Fruit fly (Drosophila melanogaster) whole organism, prepupa: ENCODE measurements around the gene DPCoAC.

Experiments
- Blimp-1 ChIP-seq: fragments of 200-800 bp; sonication (Bioruptor generic); optimal IDR thresholded peaks from 3 replicates; lab custom pipeline; 2017; ENCODE audit warnings: missing biosample characterization, missing genetic modification characterization, mild to moderate bottlenecking, moderate library complexity, missing genetic modification reagents
- CG11294 ChIP-seq: fragments of 200-800 bp; sonication (Bioruptor generic); IDR thresholded peaks from 2 replicates; pipeline ENCODE4 v1.3.6; 2022; ENCODE audit warnings: missing biosample characterization, missing genetic modification characterization
- CG11762 ChIP-seq: fragments of 200-800 bp; sonication (Bioruptor generic); optimal IDR thresholded peaks from 3 replicates; lab custom pipeline; 2016; ENCODE audit warnings: missing biosample characterization, missing genetic modification characterization; ENCODE audit not compliant: insufficient read depth
- CG15336 ChIP-seq: fragments of 200-800 bp; sonication (Bioruptor generic); IDR thresholded peaks from 2 replicates; pipeline ENCODE4 v1.3.6; 2022; ENCODE audit warnings: missing biosample characterization, missing genetic modification characterization
- CG1621 ChIP-seq: fragments of 200-800 bp; sonication (Bioruptor generic); optimal IDR thresholded peaks from 3 replicates; lab custom pipeline; 2018; ENCODE audit warnings: missing biosample characterization, mild to moderate bottlenecking, missing genetic modification characterization
- CG3032 ChIP-seq: fragments of 200-800 bp; optimal IDR thresholded peaks from 2 replicates; lab custom pipeline; 2019; ENCODE audit warnings: missing biosample characterization, mild to moderate bottlenecking, missing genetic modification characterization, moderate library complexity
- CG31627 ChIP-seq: fragments of 200-800 bp; sonication (Bioruptor generic); optimal IDR thresholded peaks from 3 replicates; lab custom pipeline; 2016; ENCODE audit warnings: missing biosample characterization, missing genetic modification characterization
- CG34406 ChIP-seq: fragments of 200-800 bp; sonication (Bioruptor generic); optimal IDR thresholded peaks from 3 replicates; lab custom pipeline; 2016; ENCODE audit warnings: missing biosample characterization, missing genetic modification characterization
- CG3919 ChIP-seq: fragments of 200-800 bp; sonication (Bioruptor generic); optimal IDR thresholded peaks from 3 replicates; lab custom pipeline; 2016; ENCODE audit warnings: missing biosample characterization, missing genetic modification characterization
- CG6276 ChIP-seq: fragments of 200-800 bp; sonication (Bioruptor generic); optimal IDR thresholded peaks from 2 replicates; lab custom pipeline; 2017; ENCODE audit warnings: missing biosample characterization, mild to moderate bottlenecking, missing genetic modification characterization
- CG6792 ChIP-seq: fragments of 200-800 bp; sonication (Bioruptor generic); optimal IDR thresholded peaks from 3 replicates; lab custom pipeline; 2016; ENCODE audit warnings: missing biosample characterization, missing genetic modification characterization
- CG6808 ChIP-seq: fragments of 200-800 bp; sonication (Bioruptor generic); optimal IDR thresholded peaks from 3 replicates; lab custom pipeline; 2017; ENCODE audit warnings: missing biosample characterization, missing genetic modification characterization, mild to moderate bottlenecking, moderate library complexity, missing genetic modification reagents
- CG6854 ChIP-seq: fragments of 200-800 bp; sonication (Bioruptor generic); optimal IDR thresholded peaks from 2 replicates; lab custom pipeline; 2017; ENCODE audit warnings: missing biosample characterization, mild to moderate bottlenecking, missing genetic modification characterization
- CG7368 ChIP-seq: fragments of 200-800 bp; sonication (Bioruptor generic); optimal IDR thresholded peaks from 3 replicates; lab custom pipeline; 2016; ENCODE audit warnings: missing biosample characterization, missing genetic modification characterization
- CG8119 ChIP-seq: fragments of 200-800 bp; sonication (Bioruptor generic); IDR thresholded peaks from 3 replicates; pipeline ENCODE4 v1.3.6; 2022; ENCODE audit warnings: missing biosample characterization, missing genetic modification characterization
- CG8632 ChIP-seq: fragments of 200-800 bp; sonication (Bioruptor generic); optimal IDR thresholded peaks from 3 replicates; lab custom pipeline; 2016; ENCODE audit warnings: missing biosample characterization, missing genetic modification characterization
- CG9139 ChIP-seq: fragments of 200-800 bp; sonication (Bioruptor generic); optimal IDR thresholded peaks from 3 replicates; lab custom pipeline; 2017; ENCODE audit warnings: missing biosample characterization, mild to moderate bottlenecking, missing genetic modification characterization
- Eip75B ChIP-seq: fragments of 200-800 bp; sonication (Bioruptor generic); optimal IDR thresholded peaks from 3 replicates; lab custom pipeline; 2016; ENCODE audit warnings: missing biosample characterization, missing genetic modification characterization
- Eip78C ChIP-seq: fragments of 200-800 bp; sonication (Bioruptor generic); peaks from one replicate; lab custom pipeline; 2016; ENCODE audit warnings: missing biosample characterization, missing genetic modification characterization
- Ets21C ChIP-seq: fragments of 200-800 bp; sonication (Bioruptor generic); optimal IDR thresholded peaks from 3 replicates; lab custom pipeline; 2016; ENCODE audit warnings: missing biosample characterization, missing genetic modification characterization
- Gug ChIP-seq: fragments of 200-800 bp; sonication (Bioruptor generic); IDR thresholded peaks from 2 replicates; pipeline ENCODE4 v1.3.6; 2022; ENCODE audit warnings: missing biosample characterization, missing genetic modification characterization
- Hr39 ChIP-seq: fragments of 200-800 bp; sonication (Bioruptor generic); optimal IDR thresholded peaks from 2 replicates; lab custom pipeline; 2016; ENCODE audit warnings: missing biosample characterization, missing genetic modification characterization
- Lpt ChIP-seq: fragments of 200-800 bp; sonication (Bioruptor generic); optimal IDR thresholded peaks from 3 replicates; lab custom pipeline; 2016; ENCODE audit warnings: missing biosample characterization, missing genetic modification characterization
- Smox ChIP-seq: fragments of 200-800 bp; sonication (Bioruptor generic); optimal IDR thresholded peaks from 3 replicates; lab custom pipeline; 2016; ENCODE audit warnings: missing biosample characterization, missing genetic modification characterization
- Sox102F ChIP-seq: fragments of 200-800 bp; sonication (Bioruptor generic); optimal IDR thresholded peaks from 2 replicates; lab custom pipeline; 2016; ENCODE audit warnings: missing biosample characterization, mild to moderate bottlenecking, missing genetic modification characterization
- Sox14 ChIP-seq: fragments of 200-800 bp; sonication (Bioruptor generic); optimal IDR thresholded peaks from 3 replicates; lab custom pipeline; 2016; ENCODE audit warnings: missing biosample characterization, missing genetic modification characterization
- Sox15 ChIP-seq: fragments of 200-800 bp; sonication (Bioruptor generic); optimal IDR thresholded peaks from 3 replicates; lab custom pipeline; 2016; ENCODE audit warnings: missing biosample characterization, missing genetic modification characterization
- achi ChIP-seq: fragments of 200-800 bp; sonication (Bioruptor generic); optimal IDR thresholded peaks from 3 replicates; lab custom pipeline; 2016; ENCODE audit warnings: missing biosample characterization, missing genetic modification characterization
- cyc ChIP-seq: fragments of 200-800 bp; sonication (Bioruptor generic); optimal IDR thresholded peaks from 3 replicates; lab custom pipeline; 2016; ENCODE audit warnings: missing biosample characterization, missing genetic modification characterization
- dsx ChIP-seq: fragments of 200-800 bp; optimal IDR thresholded peaks from 3 replicates; lab custom pipeline; 2019; ENCODE audit warnings: missing biosample characterization, mild to moderate bottlenecking, missing genetic modification characterization, moderate library complexity; ENCODE audit not compliant: poor library complexity, severe bottlenecking
- eg ChIP-seq: fragments of 200-800 bp; sonication (Bioruptor generic); IDR thresholded peaks from 3 replicates; pipeline ENCODE4 v1.3.6; 2022; ENCODE audit warnings: missing biosample characterization, missing genetic modification characterization
- esn ChIP-seq: fragments of 200-800 bp; sonication (Bioruptor generic); optimal IDR thresholded peaks from 2 replicates; lab custom pipeline; 2016; ENCODE audit warnings: missing biosample characterization, mild to moderate bottlenecking, missing genetic modification characterization, moderate library complexity
- fkh ChIP-seq: fragments of 200-800 bp; sonication (Bioruptor generic); optimal IDR thresholded peaks from 3 replicates; lab custom pipeline; 2017; ENCODE audit warnings: missing biosample characterization, mild to moderate bottlenecking, missing genetic modification characterization, moderate library complexity
- pdm3 ChIP-seq: fragments of 200-800 bp; sonication (Bioruptor generic); optimal IDR thresholded peaks from 3 replicates; lab custom pipeline; 2016; ENCODE audit warnings: missing biosample characterization, missing genetic modification characterization
- salr ChIP-seq, 2 experiments: fragments of 200-800 bp; sonication (Bioruptor generic); optimal IDR thresholded peaks; 3 replicates each; lab custom pipeline; 2016 to 2018; ENCODE audit warnings: missing biosample characterization in 2 of 2, missing genetic modification characterization in 2 of 2, mild to moderate bottlenecking in 1 of 2
- svp ChIP-seq: fragments of 200-800 bp; sonication (Bioruptor generic); peaks from one replicate; lab custom pipeline; 2016; ENCODE audit warnings: missing biosample characterization, missing genetic modification characterization
- topi ChIP-seq: fragments of 200-800 bp; sonication (Bioruptor generic); optimal IDR thresholded peaks from 3 replicates; lab custom pipeline; 2016; ENCODE audit warnings: missing biosample characterization, missing genetic modification characterization
- vri ChIP-seq: fragments of 200-800 bp; sonication (Bioruptor generic); optimal IDR thresholded peaks from 3 replicates; lab custom pipeline; 2016; ENCODE audit warnings: missing biosample characterization, mild to moderate bottlenecking, missing genetic modification characterization

DPCoAC gene

DNA sequence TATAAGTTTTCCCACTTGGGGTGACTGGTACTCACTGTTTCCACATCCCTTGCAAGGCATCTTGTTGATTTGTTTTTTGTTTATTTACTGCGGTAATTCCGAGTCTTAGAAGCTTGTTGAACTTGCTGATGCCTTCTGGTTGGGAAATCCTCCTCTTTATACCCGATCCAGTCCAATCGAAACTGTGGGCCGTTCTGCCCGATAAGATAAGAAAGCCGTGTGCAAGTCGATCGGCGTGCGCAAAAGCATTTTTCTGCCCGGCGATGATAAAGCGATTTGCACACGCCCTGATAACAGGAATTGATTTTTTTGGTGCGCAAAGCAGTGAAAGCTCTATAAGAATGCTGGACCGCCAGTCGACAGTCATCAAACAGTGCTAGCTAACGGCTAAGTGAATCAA, 22.9 kb downstream of the DPCoAC start, which contains the start of the genes MtnE and MtnD:
Gene MtnE, minus strand, starts transcription at position 130 of the 400 bp plus-strand sequence.
Gene MtnD, plus strand, starts transcription at position 388 of the 400 bp plus-strand sequence.
- TF ChIP-seq CG3919 (GFP tag; lab: Kevin White, UChicago) (peak; percentile 16), Hr39 (GFP tag; lab: Kevin White, UChicago) (no peak), Ets21C (GFP tag; lab: Kevin White, UChicago) (no peak), CG31627 (no peak), CG9139 (GFP tag; lab: Kevin White, UChicago) (no peak), CG3032 (no peak), CG11294 (no peak), topi (GFP tag; lab: Kevin White, UChicago) (no peak), pdm3 (GFP tag; lab: Kevin White, UChicago) (no peak), eg (GFP tag; lab: Robert Waterston, UW) (no peak), Eip78C (peak; percentile 69), cyc (GFP tag; lab: Kevin White, UChicago) (no peak), CG6276 (no peak), CG6854 (GFP tag; lab: Kevin White, UChicago) (no peak), CG7368 (GFP tag; lab: Kevin White, UChicago) (no peak), fkh (GFP tag; lab: Kevin White, UChicago) (no peak), achi (GFP tag; lab: Kevin White, UChicago) (no peak), CG15336 (GFP tag; lab: Robert Waterston, UW) (no peak), Gug (GFP tag; lab: Robert Waterston, UW) (no peak), Smox (GFP tag; lab: Kevin White, UChicago) (no peak), CG1621 (tag; lab: Kevin White, UChicago) (no peak), svp (peak; percentile 88), salr (GFP tag; optimal IDR thresholded peaks at IDR 0.05; lab: Kevin White, UChicago) (no peak), Sox102F (no peak), vri (GFP tag; lab: Kevin White, UChicago) (peak; percentile 29), Lpt (GFP tag; lab: Kevin White, UChicago) (no peak), CG6792 (GFP tag; lab: Kevin White, UChicago) (no peak), Sox14 (GFP tag; lab: Kevin White, UChicago) (no peak), dsx (GFP tag; lab: Kevin White, UChicago) (no peak), esn (no peak)

DNA sequence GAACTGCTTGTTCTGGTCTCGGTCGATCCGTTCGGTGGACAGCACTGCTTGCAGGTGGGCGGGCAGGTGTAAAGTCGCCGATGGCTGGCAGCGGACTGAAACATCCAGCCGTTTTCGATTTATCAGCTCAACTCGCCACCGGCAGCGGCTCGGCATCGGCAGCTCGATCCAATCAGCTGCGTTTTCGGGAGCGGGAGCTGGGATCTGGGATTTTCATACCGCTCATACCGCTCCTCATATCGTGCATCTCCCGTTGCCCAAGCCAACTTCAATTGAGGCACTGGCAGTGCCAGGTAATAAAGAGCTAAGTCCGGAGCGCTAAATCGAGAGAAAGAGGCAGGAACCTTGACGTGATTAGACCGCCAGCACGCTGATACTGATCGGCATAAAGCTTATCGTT, 45.1 kb downstream of the DPCoAC start, which contains the start of gene MFS9:
Gene MFS9, minus strand, starts transcription at position 101 of the 400 bp plus-strand sequence.
- TF ChIP-seq Sox15 (GFP tag; lab: Kevin White, UChicago): no peak
- no peak for TF ChIP-seq CG6808
- TF ChIP-seq CG34406: no peak
- no peak for TF ChIP-seq CG7368 (GFP tag; lab: Kevin White, UChicago)

DNA sequence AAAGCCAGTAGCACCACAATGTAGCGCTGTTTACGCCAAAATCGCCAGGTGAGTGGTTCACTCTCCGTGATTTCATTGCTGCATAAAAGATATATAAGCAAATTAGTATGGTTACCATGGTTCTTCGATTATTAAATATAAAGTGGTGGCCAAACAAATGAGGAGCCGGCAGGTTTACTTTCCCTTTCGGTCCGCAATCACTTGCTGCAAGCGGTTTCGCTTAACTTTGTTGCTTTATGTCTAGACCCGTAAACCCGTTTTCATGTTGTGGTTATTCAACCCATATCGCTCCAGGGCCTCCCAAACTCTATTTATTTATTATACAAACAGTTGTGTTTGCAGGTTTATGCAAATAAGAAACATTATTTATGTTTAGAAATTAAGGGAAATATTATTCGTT, 48.1 kb downstream of the DPCoAC start:
- TF ChIP-seq dsx (GFP tag; lab: Kevin White, UChicago) (peak; percentile 74), CG8632 (GFP tag; lab: Kevin White, UChicago) (no peak), CG8119 (GFP tag; lab: Robert Waterston, UW) (no peak), Eip75B (no peak), Eip78C (peak; percentile 31), CG11762 (GFP tag; lab: Kevin White, UChicago) (no peak), Blimp-1 (peak; percentile 16), fkh (GFP tag; lab: Kevin White, UChicago) (no peak)
